Worm (Caenorhabditis elegans) whole organism, young adult: Measurements from ENCODE around the gene str-27.

Experiments used
- B0019.2 ChIP-seq: fragments of 200-800 bp; sonication (Bioruptor generic); conservative IDR thresholded peaks from 2 replicates; pipeline ENCODE4 v1.3.6; 2022; ENCODE audit warnings: missing genetic modification reagents, missing genetic modification characterization, missing compliant biosample characterization
- B0336.3 ChIP-seq: fragments of 200-800 bp; sonication (Bioruptor generic); IDR thresholded peaks from 2 replicates; pipeline ENCODE4 v1.3.6; 2022; ENCODE audit warnings: missing genetic modification characterization, missing compliant biosample characterization
- D2030.7 ChIP-seq: fragments of 200-800 bp; sonication (Bioruptor generic); IDR thresholded peaks from 2 replicates; pipeline ENCODE4 v1.3.6; 2022; ENCODE audit warnings: missing genetic modification reagents, missing genetic modification characterization, missing compliant biosample characterization
- F10E7.11 ChIP-seq: sonication (generic microtip); optimal IDR thresholded peaks from 2 replicates; lab custom pipeline; 2017; ENCODE audit warnings: mild to moderate bottlenecking, missing genetic modification characterization, moderate library complexity, missing compliant biosample characterization
- F33H1.4 ChIP-seq: fragments of 200-800 bp; sonication (Bioruptor generic); IDR thresholded peaks from 2 replicates; pipeline ENCODE4 v1.3.6; 2022; ENCODE audit warnings: missing genetic modification reagents, missing genetic modification characterization, missing compliant biosample characterization
- F52B5.7 ChIP-seq: sonication (generic microtip); optimal IDR thresholded peaks from 2 replicates; lab custom pipeline; 2016; ENCODE audit warnings: mild to moderate bottlenecking, missing genetic modification characterization, missing compliant biosample characterization
- F55B11.4 ChIP-seq: sonication (generic microtip); optimal IDR thresholded peaks from 2 replicates; lab custom pipeline; 2016; ENCODE audit warnings: missing compliant biosample characterization, missing genetic modification characterization, borderline replicate concordance; ENCODE audit not compliant: insufficient read depth
- F57C9.4 ChIP-seq: sonication (generic microtip); optimal IDR thresholded peaks from 2 replicates; lab custom pipeline; 2017; ENCODE audit warnings: mild to moderate bottlenecking, missing genetic modification characterization, missing compliant biosample characterization
- T07F8.4 ChIP-seq: sonication (generic microtip); optimal IDR thresholded peaks from 2 replicates; lab custom pipeline; 2016; ENCODE audit warnings: mild to moderate bottlenecking, missing genetic modification characterization, moderate library complexity, missing compliant biosample characterization
- Y56A3A.18 ChIP-seq: fragments of 200-800 bp; sonication (Bioruptor generic); IDR thresholded peaks from 2 replicates; pipeline ENCODE4 v1.3.6; 2022; ENCODE audit warnings: missing genetic modification reagents, missing genetic modification characterization, missing compliant biosample characterization
- ama-1 ChIP-seq, 3 experiments: fragments of 150-350 bp in 1 of 3; sonication (generic microtip) in 2 of 3; optimal IDR thresholded peaks; 2 replicates each; lab custom pipeline; 2014 to 2018; ENCODE audit warnings: missing biosample characterization in 2 of 3, missing genetic modification characterization in 2 of 3, missing genetic modification reagents in 2 of 3
- attf-3 ChIP-seq: fragments of 200-800 bp; sonication (Bioruptor generic); conservative IDR thresholded peaks from 2 replicates; pipeline ENCODE4 v1.3.6; 2022; ENCODE audit warnings: missing genetic modification reagents, missing genetic modification characterization, missing compliant biosample characterization
- attf-6 ChIP-seq: fragments of 200-800 bp; sonication (Bioruptor generic); IDR thresholded peaks from 2 replicates; pipeline ENCODE4 v1.3.6; 2022; ENCODE audit warnings: missing genetic modification reagents, missing genetic modification characterization, missing compliant biosample characterization
- ccch-3 ChIP-seq: fragments of 200-800 bp; sonication (Bioruptor generic); optimal IDR thresholded peaks from 2 replicates; lab custom pipeline; 2018; ENCODE audit warnings: mild to moderate bottlenecking, missing genetic modification characterization, missing compliant biosample characterization
- cebp-2 ChIP-seq: fragments of 200-800 bp; sonication (Bioruptor generic); IDR thresholded peaks from 2 replicates; pipeline ENCODE4 v1.3.6; 2022; ENCODE audit warnings: missing genetic modification characterization, missing compliant biosample characterization
- ceh-79 ChIP-seq: sonication (generic microtip); optimal IDR thresholded peaks from 2 replicates; lab custom pipeline; 2017; ENCODE audit warnings: mild to moderate bottlenecking, missing genetic modification characterization, missing compliant biosample characterization
- ekl-4 ChIP-seq: fragments of 200-800 bp; sonication (Bioruptor generic); IDR thresholded peaks from 2 replicates; pipeline ENCODE4 v1.3.6; 2022; ENCODE audit warnings: missing genetic modification reagents, missing genetic modification characterization, missing compliant biosample characterization
- fkh-3 ChIP-seq: sonication (generic microtip); optimal IDR thresholded peaks from 2 replicates; lab custom pipeline; 2016; ENCODE audit warnings: mild to moderate bottlenecking, missing genetic modification characterization, missing compliant biosample characterization
- him-1 ChIP-seq: sonication (generic microtip); optimal IDR thresholded peaks from 2 replicates; lab custom pipeline; 2016; ENCODE audit warnings: missing genotype, missing genetic modification reagents, missing genetic modification characterization, missing compliant biosample characterization
- hlh-26 ChIP-seq: fragments of 200-800 bp; sonication (Bioruptor generic); conservative IDR thresholded peaks from 2 replicates; pipeline ENCODE4 v1.3.6; 2022; ENCODE audit warnings: missing genetic modification reagents, missing genetic modification characterization, missing compliant biosample characterization
- let-526 ChIP-seq: fragments of 200-800 bp; sonication (Bioruptor generic); IDR thresholded peaks from 2 replicates; pipeline ENCODE4 v1.3.6; 2022; ENCODE audit warnings: missing genetic modification reagents, missing genetic modification characterization, missing compliant biosample characterization
- let-607 ChIP-seq, 2 experiments: fragments of 200-800 bp in 1 of 2; sonication (Bioruptor generic) in 1 of 2; sonication (generic microtip) in 1 of 2; optimal IDR thresholded peaks; 2 replicates each; lab custom pipeline; 2016 to 2018; ENCODE audit warnings: mild to moderate bottlenecking in 2 of 2, missing compliant biosample characterization in 2 of 2, missing genetic modification characterization in 2 of 2, moderate library complexity in 2 of 2, missing genotype in 1 of 2
- lin-26 ChIP-seq: fragments of 200-800 bp; sonication (Bioruptor generic); IDR thresholded peaks from 2 replicates; pipeline ENCODE4 v1.3.6; 2022; ENCODE audit warnings: missing genetic modification reagents, missing genetic modification characterization, missing compliant biosample characterization
- lin-40 ChIP-seq: sonication (generic microtip); optimal IDR thresholded peaks from 2 replicates; lab custom pipeline; 2016; ENCODE audit warnings: missing genetic modification characterization, mild to moderate bottlenecking, missing compliant biosample characterization, missing genotype, missing genetic modification reagents
- madf-10 ChIP-seq: sonication (generic microtip); optimal IDR thresholded peaks from 2 replicates; lab custom pipeline; 2016; ENCODE audit warnings: mild to moderate bottlenecking, missing genetic modification characterization, missing compliant biosample characterization
- madf-3 ChIP-seq: fragments of 200-800 bp; sonication (Bioruptor generic); IDR thresholded peaks from 2 replicates; pipeline ENCODE4 v1.3.6; 2022; ENCODE audit warnings: missing genetic modification reagents, missing genetic modification characterization, missing compliant biosample characterization
- mel-28 ChIP-seq: sonication (generic microtip); optimal IDR thresholded peaks from 2 replicates; lab custom pipeline; 2016; ENCODE audit warnings: borderline replicate concordance, mild to moderate bottlenecking, missing genetic modification characterization, missing compliant biosample characterization
- nhr-80 ChIP-seq: sonication (generic microtip); optimal IDR thresholded peaks from 2 replicates; lab custom pipeline; 2016; ENCODE audit warnings: missing genetic modification characterization, missing compliant biosample characterization
- pha-4 ChIP-seq: fragments of 150-350 bp; sonication (generic microtip); optimal IDR thresholded peaks from 2 replicates; lab custom pipeline; 2014; ENCODE audit warnings: missing biosample characterization, missing genetic modification reagents, missing genetic modification characterization
- rpc-1 ChIP-seq, 2 experiments: fragments of 150-350 bp in 1 of 2; sonication (generic microtip) in 1 of 2; optimal IDR thresholded peaks; 2 replicates each; lab custom pipeline; 2014 to 2018; ENCODE audit warnings: missing biosample characterization in 1 of 2, missing genetic modification characterization in 1 of 2, missing genetic modification reagents in 1 of 2, missing genotype in 1 of 2
- somi-1 ChIP-seq: fragments of 200-800 bp; sonication (Bioruptor generic); optimal IDR thresholded peaks from 2 replicates; lab custom pipeline; 2018; ENCODE audit warnings: mild to moderate bottlenecking, missing genetic modification characterization, missing compliant biosample characterization
- tbp1 ChIP-seq: fragments of 200-800 bp; sonication (Bioruptor generic); optimal IDR thresholded peaks from 2 replicates; lab custom pipeline; 2018; ENCODE audit warnings: mild to moderate bottlenecking, missing genetic modification characterization, missing compliant biosample characterization
- tbx-9 ChIP-seq: sonication (generic microtip); optimal IDR thresholded peaks from 2 replicates; lab custom pipeline; 2016; ENCODE audit warnings: borderline replicate concordance, missing genetic modification characterization, inconsistent platforms, missing compliant biosample characterization
- ztf-22 ChIP-seq: fragments of 200-800 bp; sonication (Bioruptor generic); optimal IDR thresholded peaks from 2 replicates; lab custom pipeline; 2018; ENCODE audit warnings: mild to moderate bottlenecking, missing genetic modification characterization, moderate library complexity, missing compliant biosample characterization
- ztf-28 ChIP-seq: fragments of 200-800 bp; sonication (Bioruptor generic); IDR thresholded peaks from 2 replicates; pipeline ENCODE4 v1.3.6; 2022; ENCODE audit warnings: missing genetic modification reagents, missing genetic modification characterization, missing compliant biosample characterization

Gene str-27

DNA sequence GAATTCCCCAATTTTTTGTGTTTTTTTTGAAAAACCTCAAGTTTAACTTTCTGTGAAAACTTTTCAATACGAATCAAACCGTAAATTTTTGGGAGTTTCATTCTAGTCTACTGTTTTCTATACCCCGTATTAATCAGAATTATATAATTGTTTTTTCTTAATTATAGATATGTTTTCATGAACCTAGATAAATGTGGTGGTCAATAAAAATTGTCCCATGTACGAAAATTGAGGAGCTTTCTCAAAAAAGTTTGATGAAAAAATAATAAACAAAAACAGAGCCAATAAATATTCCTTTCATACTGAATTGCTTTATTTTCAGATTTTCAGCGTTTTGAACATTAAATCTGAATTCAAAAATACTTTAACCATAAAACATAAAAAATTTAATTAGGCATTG lies 25.2 kb downstream of the str-27 start, which contains the start of gene Y6E2A.1:
Gene Y6E2A.1, minus strand, starts transcription at position 101 of the 400 bp plus-strand sequence.
- TF ChIP-seq ztf-22 (GFP tag; lab: Kevin White, UChicago), result no peak
- no peak for TF ChIP-seq ceh-79 (tag; lab: Kevin White, UChicago)
- no peak for TF ChIP-seq madf-10
- no peak for TF ChIP-seq lin-26 (GFP tag; lab: Robert Waterston, UW)
- TF ChIP-seq lin-40, result no peak
- TF ChIP-seq attf-6 (GFP tag; lab: Robert Waterston, UW), result no peak
- TF ChIP-seq pha-4 (tag; lab: Kevin White, UChicago), result no peak
- TF ChIP-seq ekl-4 (GFP tag; lab: Robert Waterston, UW), result no peak
- no peak for TF ChIP-seq ccch-3 (GFP tag; lab: Kevin White, UChicago)
- TF ChIP-seq attf-3 (GFP tag; lab: Robert Waterston, UW), result no peak
- no peak for TF ChIP-seq F10E7.11

DNA sequence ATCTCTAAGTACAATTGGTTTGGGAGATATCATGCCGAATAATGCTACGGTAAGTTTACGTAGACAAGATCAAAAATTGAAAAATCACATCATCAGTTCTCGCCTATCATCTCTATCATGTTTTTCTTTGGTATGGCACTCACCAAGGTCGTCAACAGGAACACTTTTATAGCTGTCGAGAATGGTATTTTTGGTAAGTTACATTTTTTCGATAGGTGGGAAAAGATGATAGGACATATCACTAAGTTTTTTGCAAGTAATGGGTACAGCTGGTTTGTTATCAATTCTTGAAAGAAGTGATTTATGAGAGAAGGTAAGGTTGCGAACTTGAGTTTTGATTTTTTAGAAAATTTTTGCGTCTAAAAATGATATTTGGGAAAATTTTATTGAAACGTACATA lies 27.6 kb downstream of the str-27 start:
- TF ChIP-seq B0336.3 (GFP tag; lab: Robert Waterston, UW) (no peak), somi-1 (GFP tag; lab: Kevin White, UChicago) (peak; percentile 27), cebp-2 (GFP tag; lab: Robert Waterston, UW) (no peak), mel-28 (tag; lab: Kevin White, UChicago) (no peak), lin-26 (GFP tag; lab: Robert Waterston, UW) (no peak), tbx-9 (tag; lab: Kevin White, UChicago) (no peak), tbp1 (GFP tag; lab: Kevin White, UChicago) (no peak)
- TF ChIP-seq, all 124 proteins: peak for 1

DNA sequence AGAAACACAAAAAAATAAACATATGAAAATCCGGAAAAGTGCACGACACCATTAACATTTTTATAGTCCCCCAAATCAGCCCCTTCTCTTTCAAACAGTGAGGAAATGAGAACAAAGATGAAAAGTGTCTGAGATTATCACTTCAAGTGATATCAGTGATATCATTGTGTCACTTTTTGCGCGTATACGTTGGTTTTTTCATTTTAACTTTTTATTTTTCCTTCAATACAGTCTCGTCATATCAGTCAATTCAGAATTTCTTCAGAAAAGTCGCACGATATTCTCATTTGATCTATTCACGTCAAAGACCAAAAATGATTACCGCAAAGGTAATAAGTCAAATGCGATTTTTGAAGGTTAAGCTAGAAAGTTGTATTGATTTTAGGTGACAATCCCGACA lies 30.9 kb downstream of the str-27 start, which contains the start of gene twk-34:
Gene twk-34, plus strand, starts transcription at position 216 of the 400 bp plus-strand sequence.
- no peak for TF ChIP-seq F55B11.4 (tag; lab: Kevin White, UChicago)
- TF ChIP-seq B0019.2 (GFP tag; lab: Robert Waterston, UW), result no peak
- no peak for TF ChIP-seq let-526 (GFP tag; lab: Robert Waterston, UW)
- no peak for TF ChIP-seq attf-6 (GFP tag; lab: Robert Waterston, UW)
- TF ChIP-seq rpc-1 (optimal IDR thresholded peaks at IDR 0.05; lab: Kevin White, UChicago), result no peak
- no peak for TF ChIP-seq rpc-1 (tag; optimal IDR thresholded peaks at IDR 0.05; lab: Kevin White, UChicago)
- no peak for TF ChIP-seq T07F8.4
- TF ChIP-seq hlh-26 (GFP tag; lab: Robert Waterston, UW), result no peak
- no peak for TF ChIP-seq him-1 (tag; lab: Kevin White, UChicago)
- no peak for TF ChIP-seq F57C9.4 (tag; lab: Kevin White, UChicago)
- no peak for TF ChIP-seq nhr-80
- no peak for TF ChIP-seq F33H1.4 (GFP tag; lab: Robert Waterston, UW)
- no peak for TF ChIP-seq madf-3
- no peak for TF ChIP-seq ztf-22 (GFP tag; lab: Kevin White, UChicago)
- no peak for TF ChIP-seq ztf-28 (GFP tag; lab: Robert Waterston, UW)
- TF ChIP-seq Y56A3A.18, result no peak
- no peak for TF ChIP-seq somi-1 (GFP tag; lab: Kevin White, UChicago)
- TF ChIP-seq D2030.7, result no peak
- no peak for TF ChIP-seq fkh-3 (tag; lab: Kevin White, UChicago)
- TF ChIP-seq, all 124 proteins: peak for 0

DNA sequence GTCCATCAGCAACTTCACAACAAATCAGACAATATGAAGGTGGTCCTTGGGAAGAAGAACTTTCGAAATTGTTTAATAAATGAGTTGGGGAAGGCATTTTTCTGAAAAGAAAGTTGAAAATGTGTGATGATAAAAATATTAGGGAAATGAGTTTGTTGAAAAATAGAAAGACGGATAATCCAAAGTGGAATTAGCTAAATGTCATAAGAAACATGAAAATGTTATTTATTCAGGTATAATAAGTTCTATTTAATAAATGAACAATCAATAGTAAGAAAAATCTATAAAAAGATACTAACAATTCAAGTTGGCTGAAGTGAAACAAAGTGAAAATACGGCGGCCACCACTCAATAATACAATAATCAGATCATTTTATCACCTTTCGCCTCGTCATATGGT lies 33.4 kb downstream of the str-27 start, which contains the start of gene nhr-53:
Gene nhr-53, minus strand, starts transcription at position 101 of the 400 bp plus-strand sequence.
- TF ChIP-seq let-607 (tag; optimal IDR thresholded peaks at IDR 0.05; lab: Kevin White, UChicago) (no peak), ama-1 (optimal IDR thresholded peaks at IDR 0.05; lab: Kevin White, UChicago) (no peak), ama-1 (GFP tag; optimal IDR thresholded peaks at IDR 0.05; lab: Kevin White, UChicago) (no peak), pha-4 (tag; lab: Kevin White, UChicago) (no peak), F52B5.7 (no peak)
